Fruit fly (Drosophila melanogaster) whole organism, embryonic: ENCODE measurements around the gene CG32271.

Experiments used
- Atf3 ChIP-seq: fragments of 200-800 bp; sonication (Bioruptor generic); optimal IDR thresholded peaks from 3 replicates; lab custom pipeline; 2016; ENCODE audit warnings: missing biosample characterization, missing genetic modification characterization
- CG10462 ChIP-seq: fragments of 200-800 bp; sonication (Bioruptor generic); optimal IDR thresholded peaks from 2 replicates; lab custom pipeline; 2016; ENCODE audit warnings: missing biosample characterization, missing genetic modification characterization
- CG12236 ChIP-seq: fragments of 200-800 bp; sonication (Bioruptor generic); optimal IDR thresholded peaks from 2 replicates; lab custom pipeline; 2016; ENCODE audit warnings: missing biosample characterization, missing genetic modification characterization
- CG12391 ChIP-seq: fragments of 200-800 bp; sonication (Bioruptor generic); optimal IDR thresholded peaks from 3 replicates; lab custom pipeline; 2018; ENCODE audit warnings: missing biosample characterization, mild to moderate bottlenecking, missing genetic modification characterization, moderate library complexity
- CG15479 ChIP-seq: fragments of 200-800 bp; sonication (Bioruptor generic); optimal IDR thresholded peaks from 3 replicates; lab custom pipeline; 2019; ENCODE audit warnings: missing biosample characterization, mild to moderate bottlenecking, missing genetic modification characterization, moderate library complexity
- CG1602 ChIP-seq: fragments of 200-800 bp; sonication (Bioruptor generic); optimal IDR thresholded peaks from 3 replicates; lab custom pipeline; 2016; ENCODE audit warnings: missing biosample characterization, missing genetic modification characterization
- CG17385 ChIP-seq: fragments of 200-800 bp; sonication (Bioruptor generic); optimal IDR thresholded peaks from 3 replicates; lab custom pipeline; 2018; ENCODE audit warnings: missing biosample characterization, mild to moderate bottlenecking, missing genetic modification characterization
- CG1832 ChIP-seq: fragments of 200-800 bp; sonication (Bioruptor generic); optimal IDR thresholded peaks from 2 replicates; lab custom pipeline; 2017; ENCODE audit warnings: missing biosample characterization, mild to moderate bottlenecking, missing genetic modification characterization, inconsistent platforms
- CG18476 ChIP-seq: fragments of 200-800 bp; sonication (Bioruptor generic); optimal IDR thresholded peaks from 2 replicates; lab custom pipeline; 2016; ENCODE audit warnings: missing biosample characterization, mild to moderate bottlenecking, missing genetic modification characterization
- CG30020 ChIP-seq: fragments of 200-800 bp; optimal IDR thresholded peaks from 2 replicates; lab custom pipeline; 2019; ENCODE audit warnings: missing biosample characterization, mild to moderate bottlenecking, missing genetic modification characterization, moderate library complexity
- CG33557 ChIP-seq: fragments of 200-800 bp; sonication (Bioruptor generic); optimal IDR thresholded peaks from 2 replicates; lab custom pipeline; 2019; ENCODE audit warnings: missing biosample characterization, mild to moderate bottlenecking, missing genetic modification characterization, moderate library complexity
- CG4282 ChIP-seq: fragments of 200-800 bp; sonication (Bioruptor generic); optimal IDR thresholded peaks from 2 replicates; lab custom pipeline; 2016; ENCODE audit warnings: missing biosample characterization, missing genetic modification characterization
- CG4730 ChIP-seq: fragments of 200-800 bp; sonication (Bioruptor generic); IDR thresholded peaks from 2 replicates; pipeline ENCODE4 v1.3.6; 2022; ENCODE audit warnings: missing biosample characterization, missing genetic modification characterization
- CG6254 ChIP-seq: fragments of 200-800 bp; sonication (Bioruptor generic); optimal IDR thresholded peaks from 3 replicates; lab custom pipeline; 2017; ENCODE audit warnings: mild to moderate bottlenecking, missing biosample characterization, missing genetic modification reagents, missing genetic modification characterization
- CG6854 ChIP-seq: fragments of 200-800 bp; sonication (Bioruptor generic); optimal IDR thresholded peaks from 3 replicates; lab custom pipeline; 2017; ENCODE audit warnings: missing biosample characterization, mild to moderate bottlenecking, missing genetic modification characterization
- CG7357 ChIP-seq: fragments of 200-800 bp; sonication (Bioruptor generic); IDR thresholded peaks from 3 replicates; pipeline ENCODE4 v1.3.6; 2022; ENCODE audit warnings: missing biosample characterization, missing genetic modification characterization
- CG7556 ChIP-seq: fragments of 200-800 bp; sonication (Bioruptor generic); optimal IDR thresholded peaks from 2 replicates; lab custom pipeline; 2017; ENCODE audit warnings: missing biosample characterization, mild to moderate bottlenecking, missing genetic modification characterization
- CG9727 ChIP-seq: fragments of 200-800 bp; sonication (Bioruptor generic); optimal IDR thresholded peaks from 3 replicates; lab custom pipeline; 2017; ENCODE audit warnings: missing biosample characterization, mild to moderate bottlenecking, missing genetic modification characterization
- CG9797 ChIP-seq: fragments of 200-800 bp; sonication (Bioruptor generic); optimal IDR thresholded peaks from 3 replicates; lab custom pipeline; 2018; ENCODE audit warnings: missing biosample characterization, mild to moderate bottlenecking, missing genetic modification characterization
- Drgx ChIP-seq: fragments of 200-800 bp; sonication (Bioruptor generic); IDR thresholded peaks from 2 replicates; pipeline ENCODE4 v1.3.6; 2022; ENCODE audit warnings: missing biosample characterization, missing genetic modification characterization
- E2f2 ChIP-seq: fragments of 200-800 bp; sonication (Bioruptor generic); IDR thresholded peaks from 2 replicates; pipeline ENCODE4 v1.3.6; 2022; ENCODE audit warnings: missing biosample characterization, missing genetic modification characterization
- Ets65A ChIP-seq: fragments of 200-800 bp; sonication (Bioruptor generic); peaks from one replicate; lab custom pipeline; 2016; ENCODE audit warnings: missing biosample characterization, missing genetic modification characterization
- Hey ChIP-seq: fragments of 200-800 bp; sonication (Bioruptor generic); optimal IDR thresholded peaks from 3 replicates; lab custom pipeline; 2018; ENCODE audit warnings: missing biosample characterization, mild to moderate bottlenecking, missing genetic modification characterization
- Nf-YB ChIP-seq: fragments of 200-800 bp; sonication (Bioruptor generic); optimal IDR thresholded peaks from 3 replicates; lab custom pipeline; 2019; ENCODE audit warnings: missing biosample characterization, mild to moderate bottlenecking, missing genetic modification characterization, moderate library complexity
- Oaz ChIP-seq: fragments of 200-800 bp; sonication (Bioruptor generic); IDR thresholded peaks from 2 replicates; pipeline ENCODE4 v1.3.6; 2022; ENCODE audit warnings: missing biosample characterization, missing genetic modification characterization
- ara ChIP-seq: fragments of 200-800 bp; sonication (Bioruptor generic); IDR thresholded peaks from 2 replicates; pipeline ENCODE4 v1.3.6; 2022; ENCODE audit warnings: missing biosample characterization, missing genetic modification characterization
- bsh ChIP-seq, 2 experiments: fragments of 200-800 bp; sonication (Bioruptor generic); optimal IDR thresholded peaks; 2 replicates each; lab custom pipeline; 2017 to 2018; ENCODE audit warnings: mild to moderate bottlenecking in 2 of 2, missing biosample characterization in 2 of 2, missing genetic modification characterization in 2 of 2, moderate library complexity in 1 of 2
- btn ChIP-seq: fragments of 200-800 bp; sonication (Bioruptor generic); optimal IDR thresholded peaks from 2 replicates; lab custom pipeline; 2016; ENCODE audit warnings: missing biosample characterization, missing genetic modification characterization
- corto ChIP-seq: fragments of 200-800 bp; sonication (Bioruptor generic); optimal IDR thresholded peaks from 2 replicates; lab custom pipeline; 2016; ENCODE audit warnings: missing biosample characterization, mild to moderate bottlenecking, missing genetic modification characterization, moderate library complexity
- da ChIP-seq: fragments of 200-800 bp; sonication (Bioruptor generic); optimal IDR thresholded peaks from 2 replicates; lab custom pipeline; 2016; ENCODE audit warnings: missing biosample characterization, missing genetic modification characterization
- ftz-f1 ChIP-seq: fragments of 200-800 bp; sonication (Bioruptor generic); optimal IDR thresholded peaks from 2 replicates; lab custom pipeline; 2016; ENCODE audit warnings: missing biosample characterization, missing genetic modification characterization
- gro ChIP-seq: fragments of 200-800 bp; sonication (Bioruptor generic); optimal IDR thresholded peaks from 2 replicates; lab custom pipeline; 2016; ENCODE audit warnings: missing biosample characterization, missing genetic modification characterization
- kay ChIP-seq: fragments of 200-800 bp; sonication (Bioruptor generic); optimal IDR thresholded peaks from 2 replicates; lab custom pipeline; 2016; ENCODE audit warnings: missing biosample characterization, missing genetic modification characterization
- lbe ChIP-seq: fragments of 200-800 bp; sonication (Bioruptor generic); optimal IDR thresholded peaks from 2 replicates; lab custom pipeline; 2016; ENCODE audit warnings: missing biosample characterization, mild to moderate bottlenecking, missing genetic modification characterization
- lola ChIP-seq, 3 experiments: fragments of >200 bp in 2 of 3; fragments of 200-800 bp in 1 of 3; sonication (Bioruptor generic) in 1 of 3; optimal IDR thresholded peaks; 2 replicates each; lab custom pipeline; 2017 to 2019; ENCODE audit warnings: missing biosample characterization in 3 of 3, missing genetic modification characterization in 3 of 3, mild to moderate bottlenecking in 1 of 3, moderate library complexity in 1 of 3
- nau ChIP-seq: fragments of 200-800 bp; sonication (Bioruptor generic); optimal IDR thresholded peaks from 3 replicates; lab custom pipeline; 2017; ENCODE audit warnings: missing biosample characterization, mild to moderate bottlenecking, missing genetic modification characterization, missing genetic modification reagents
- nerfin-1 ChIP-seq: fragments of 200-800 bp; sonication (Bioruptor generic); optimal IDR thresholded peaks from 3 replicates; lab custom pipeline; 2019; ENCODE audit warnings: missing biosample characterization, mild to moderate bottlenecking, missing genetic modification characterization, moderate library complexity
- nom ChIP-seq: fragments of 200-800 bp; sonication (Bioruptor generic); optimal IDR thresholded peaks from 2 replicates; lab custom pipeline; 2017; ENCODE audit warnings: missing biosample characterization, missing genetic modification characterization, mild to moderate bottlenecking, moderate library complexity, missing genetic modification reagents
- psq ChIP-seq: fragments of 200-800 bp; sonication (Bioruptor generic); optimal IDR thresholded peaks from 2 replicates; lab custom pipeline; 2017; ENCODE audit warnings: missing biosample characterization, missing genetic modification characterization
- rib ChIP-seq: fragments of 200-800 bp; sonication (Bioruptor generic); IDR thresholded peaks from 2 replicates; pipeline ENCODE4 v1.3.6; 2022; ENCODE audit warnings: missing biosample characterization, missing genetic modification characterization
- ro ChIP-seq: fragments of 200-800 bp; sonication (Bioruptor generic); IDR thresholded peaks from 2 replicates; pipeline ENCODE4 v1.3.6; 2022; ENCODE audit warnings: missing biosample characterization, missing genetic modification characterization
- sc ChIP-seq, 3 experiments: fragments of >200 bp in 2 of 3; fragments of 200-800 bp in 1 of 3; sonication (Bioruptor generic) in 1 of 3; optimal IDR thresholded peaks; 2 replicates in 2 of 3; 3 replicates in 1 of 3; lab custom pipeline; 2017; ENCODE audit warnings: mild to moderate bottlenecking in 1 of 3, missing biosample characterization in 1 of 3, missing genetic modification characterization in 1 of 3, missing genetic modification reagents in 1 of 3
- sens ChIP-seq: fragments of 200-800 bp; sonication (Bioruptor generic); peaks from one replicate; lab custom pipeline; 2016; ENCODE audit warnings: missing biosample characterization, missing genetic modification characterization
- yki ChIP-seq: fragments of >200 bp; optimal IDR thresholded peaks from 3 replicates; lab custom pipeline; 2018
- z ChIP-seq: fragments of 200-800 bp; sonication (Bioruptor generic); IDR thresholded peaks from 3 replicates; pipeline ENCODE4 v1.3.6; 2022; ENCODE audit warnings: missing biosample characterization, missing genetic modification characterization

Gene CG32271

DNA sequence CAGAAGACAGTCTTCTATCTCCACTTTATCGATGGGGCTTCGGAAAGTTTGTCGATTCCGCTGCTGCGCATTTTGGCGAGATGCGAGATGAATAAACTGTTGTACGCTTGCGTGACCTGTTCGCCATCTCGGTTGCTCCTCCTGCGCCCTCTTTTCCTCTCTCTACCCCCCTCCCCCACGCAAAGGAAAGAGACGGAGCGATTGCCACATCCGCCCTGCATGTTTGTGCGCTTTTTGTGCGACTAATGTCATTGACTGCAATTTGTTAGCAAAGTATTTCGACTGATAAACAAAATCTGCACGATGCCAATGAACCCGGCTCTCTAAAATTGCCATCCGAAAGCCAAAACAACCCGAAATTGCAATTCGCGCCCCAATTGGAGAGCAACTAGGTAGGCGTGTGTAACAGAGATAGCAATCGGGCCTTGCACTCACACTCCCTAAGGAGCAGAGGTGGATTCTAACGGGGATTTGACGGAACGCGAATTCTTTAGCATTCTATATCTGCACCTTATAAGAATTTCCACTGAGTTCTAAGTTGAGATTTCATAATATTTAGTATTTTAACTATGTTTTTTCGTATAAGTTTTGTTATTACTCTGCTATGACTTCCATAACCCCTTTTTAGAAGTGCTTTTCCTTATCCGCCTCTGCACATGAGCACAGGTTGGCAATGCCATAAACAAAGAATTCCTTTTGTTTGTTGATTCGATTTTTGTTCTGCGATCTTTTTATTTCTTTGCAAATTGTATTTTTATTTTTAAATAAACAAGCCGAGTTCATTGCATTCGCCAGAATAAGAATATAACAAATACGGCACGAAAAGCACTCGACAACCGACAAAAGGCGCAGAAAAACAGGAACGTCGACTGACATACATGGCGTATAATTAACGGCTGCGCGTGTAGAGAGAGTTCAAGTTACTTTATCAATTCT, 44.4 kb upstream of the CG32271 start, which contains the start of gene CG43389:
Gene CG43389, plus strand, starts transcription at position 886 of the 936 bp plus-strand sequence.
- TF ChIP-seq bsh (GFP tag; optimal IDR thresholded peaks at IDR 0.05; lab: Kevin White, UChicago) (peak in 1 of 2 experiments; percentile 69), lbe (GFP tag; lab: Kevin White, UChicago) (peak; percentile 99), z (GFP tag; lab: Robert Waterston, UW) (no peak), Hey (no peak), E2f2 (GFP tag; lab: Robert Waterston, UW) (no peak), nom (peak; percentile 91), ara (no peak), CG18476 (GFP tag; lab: Kevin White, UChicago) (no peak), sens (GFP tag; lab: Kevin White, UChicago) (peak; percentile 22), CG30020 (tag; lab: Kevin White, UChicago) (no peak), ftz-f1 (GFP tag; lab: Kevin White, UChicago) (no peak), CG10462 (GFP tag; lab: Kevin White, UChicago) (no peak), CG15479 (GFP tag; lab: Kevin White, UChicago) (no peak), CG33557 (no peak), Atf3 (GFP tag; lab: Kevin White, UChicago) (no peak), nau (GFP tag; lab: Kevin White, UChicago) (no peak), CG4730 (GFP tag; lab: Robert Waterston, UW) (no peak), CG17385 (no peak), CG7357 (GFP tag; lab: Robert Waterston, UW) (no peak), CG6254 (GFP tag; lab: Kevin White, UChicago) (no peak), btn (GFP tag; lab: Kevin White, UChicago) (no peak), CG4282 (GFP tag; lab: Kevin White, UChicago) (no peak), gro (GFP tag; lab: Kevin White, UChicago) (no peak), yki (no peak), CG9797 (GFP tag; lab: Kevin White, UChicago) (no peak), CG12391 (tag; lab: Kevin White, UChicago) (no peak), corto (GFP tag; lab: Kevin White, UChicago) (peak; percentile 99), CG1832 (peak; percentile 24), sc (optimal IDR thresholded peaks at IDR 0.05; lab: Kevin White, UChicago) (no peak), sc (GFP tag; optimal IDR thresholded peaks at IDR 0.05; lab: Kevin White, UChicago) (no peak), nerfin-1 (tag; lab: Kevin White, UChicago) (no peak), ro (no peak), CG6854 (no peak), CG1602 (GFP tag; lab: Kevin White, UChicago) (no peak), Drgx (GFP tag; lab: Robert Waterston, UW) (peak; percentile 61; the same call in 1 of the 2 replicates), Nf-YB (GFP tag; lab: Kevin White, UChicago) (no peak), Ets65A (GFP tag; lab: Kevin White, UChicago) (peak; percentile 29), psq (GFP tag; lab: Kevin White, UChicago) (no peak), kay (no peak), rib (no peak), lola (GFP tag; optimal IDR thresholded peaks at IDR 0.05; lab: Kevin White, UChicago) (no peak), Oaz (GFP tag; lab: Robert Waterston, UW) (no peak), CG12236 (no peak), CG9727 (GFP tag; lab: Kevin White, UChicago) (no peak), CG7556 (GFP tag; lab: Kevin White, UChicago) (no peak), da (no peak)
- TF ChIP-seq, all 482 proteins: peak for 8
